Worm (Caenorhabditis elegans): Measurements from ENCODE around the gene Y73B6BL.289.
A peak's percentile ranks its signal among the peaks of the same experiment; 100 is the strongest.

Gene Y73B6BL.289

ce11 chrIV:6388550-6388949, 41.2 kb downstream of the Y73B6BL.289 start:
- TF ChIP-seq nhr-27 (tag; optimal IDR thresholded peaks at IDR 0.05) (no peak), C06A6.2 (GFP tag; conservative IDR thresholded peaks at IDR 0.05) (no peak)

- TF ChIP-seq repo-1 (tag; optimal IDR thresholded peaks at IDR 0.05) (no peak), madf-6 (GFP tag; IDR thresholded peaks at IDR 0.05) (no peak), ceh-40 (GFP tag; IDR thresholded peaks at IDR 0.05) (no peak), athp-1 (tag; optimal IDR thresholded peaks at IDR 0.05) (no peak), mcd-1 (GFP tag; IDR thresholded peaks at IDR 0.05) (no peak), let-607 (tag; optimal IDR thresholded peaks at IDR 0.05) (no peak), F57A8.1 (GFP tag; optimal IDR thresholded peaks at IDR 0.05) (no peak), attf-6 (GFP tag; IDR thresholded peaks at IDR 0.05) (no peak), lsy-27 (tag; optimal IDR thresholded peaks at IDR 0.05; ENCODE audit: borderline replicate concordance, insufficient read depth) (no peak), somi-1 (GFP tag; optimal IDR thresholded peaks at IDR 0.05) (no peak), atf-7 (tag; optimal IDR thresholded peaks at IDR 0.05) (no peak)
These were observed 44.3 kb downstream of the Y73B6BL.289 start for ce11 chrIV:6391566-6391965.

ce11 chrIV:6393329-6393728, 46.0 kb downstream of the Y73B6BL.289 start:
- TF ChIP-seq snpc-4 (GFP tag; optimal IDR thresholded peaks at IDR 0.05) (no peak), snpc-4 (tag; optimal IDR thresholded peaks at IDR 0.05) (no peak), K12H6.12 (tag; optimal IDR thresholded peaks at IDR 0.05) (peak; percentile 30)

- no peak for TF ChIP-seq ceh-27 (GFP tag; optimal IDR thresholded peaks at IDR 0.05)
- TF ChIP-seq him-1 (tag; optimal IDR thresholded peaks at IDR 0.05) = no peak
- no peak for TF ChIP-seq dpff-1 (tag; optimal IDR thresholded peaks at IDR 0.05)
- TF ChIP-seq zfh-2 (GFP tag; conservative IDR thresholded peaks at IDR 0.05) = no peak
- no peak for TF ChIP-seq atf-7 (tag; optimal IDR thresholded peaks at IDR 0.05)
- TF ChIP-seq ztf-26 (tag; optimal IDR thresholded peaks at IDR 0.05) = no peak
- no peak for TF ChIP-seq F49E8.2 (tag; optimal IDR thresholded peaks at IDR 0.05; ENCODE audit: insufficient read depth)
- TF ChIP-seq ztf-22 (GFP tag; optimal IDR thresholded peaks at IDR 0.05) = no peak
- no peak for TF ChIP-seq ZK185.1 (tag; optimal IDR thresholded peaks at IDR 0.05; ENCODE audit: poor library complexity, severe bottlenecking)
- TF ChIP-seq F57C9.4 (tag; optimal IDR thresholded peaks at IDR 0.05) = no peak
- TF ChIP-seq ceh-40 (GFP tag; IDR thresholded peaks at IDR 0.05) = no peak
- TF ChIP-seq hmg-1.2 (GFP tag; IDR thresholded peaks at IDR 0.05) = no peak
- TF ChIP-seq ceh-58 (GFP tag; IDR thresholded peaks at IDR 0.05) = no peak
- no peak for TF ChIP-seq sptf-2 (GFP tag; optimal IDR thresholded peaks at IDR 0.05)
- no peak for TF ChIP-seq nhr-120 (GFP tag; IDR thresholded peaks at IDR 0.05)
- TF ChIP-seq Y53F4B.3 (GFP tag; IDR thresholded peaks at IDR 0.05) = no peak
These were observed 47.9 kb downstream of the Y73B6BL.289 start for ce11 chrIV:6395190-6395589.
